Worm (Caenorhabditis elegans) whole organism, mixed stage, embryonic: ENCODE measurements around the gene swt-7.

Experiments used
- M03D4.4 ChIP-seq: sonication (generic microtip); optimal IDR thresholded peaks from 2 replicates; lab custom pipeline; 2017; ENCODE audit warnings: mild to moderate bottlenecking, missing genetic modification characterization, missing compliant biosample characterization
- bed-3 ChIP-seq: fragments of 200-800 bp; sonication (Bioruptor generic); optimal IDR thresholded peaks from 3 replicates; lab custom pipeline; 2018; ENCODE audit warnings: mild to moderate bottlenecking, missing genetic modification characterization, moderate library complexity, missing compliant biosample characterization
- blmp-1 ChIP-seq: fragments of 150-350 bp; optimal IDR thresholded peaks from 2 replicates; lab custom pipeline; 2014; ENCODE audit warnings: missing biosample characterization, missing genetic modification characterization
- ceh-39 ChIP-seq: fragments of 150-350 bp; optimal IDR thresholded peaks from 2 replicates; lab custom pipeline; 2014; ENCODE audit warnings: missing biosample characterization, missing genetic modification characterization
- ceh-43 ChIP-seq: fragments of 200-800 bp; sonication (Bioruptor generic); optimal IDR thresholded peaks from 2 replicates; lab custom pipeline; 2018; ENCODE audit warnings: mild to moderate bottlenecking, missing genetic modification characterization, moderate library complexity, missing compliant biosample characterization
- ceh-83 ChIP-seq: fragments of 200-800 bp; sonication (Bioruptor generic); optimal IDR thresholded peaks from 2 replicates; lab custom pipeline; 2018; ENCODE audit warnings: mild to moderate bottlenecking, missing genetic modification characterization, missing compliant biosample characterization
- cnd-1 ChIP-seq: fragments of 200-800 bp; sonication (Bioruptor generic); optimal IDR thresholded peaks from 2 replicates; lab custom pipeline; 2018; ENCODE audit warnings: mild to moderate bottlenecking, missing genetic modification characterization, missing compliant biosample characterization
- elt-1 ChIP-seq: sonication (generic microtip); optimal IDR thresholded peaks from 2 replicates; lab custom pipeline; 2017; ENCODE audit warnings: missing genetic modification characterization, mild to moderate bottlenecking, missing compliant biosample characterization, antibody characterized with exemption, moderate library complexity, borderline replicate concordance; ENCODE audit not compliant: insufficient read depth
- elt-3 ChIP-seq: fragments of 150-350 bp; optimal IDR thresholded peaks from 2 replicates; lab custom pipeline; 2014; ENCODE audit warnings: missing biosample characterization, missing genetic modification characterization
- flh-1 ChIP-seq: fragments of 200-800 bp; sonication (Bioruptor generic); optimal IDR thresholded peaks from 2 replicates; lab custom pipeline; 2018; ENCODE audit warnings: mild to moderate bottlenecking, missing genetic modification characterization, moderate library complexity, missing compliant biosample characterization
- ham-2 ChIP-seq: fragments of 200-800 bp; sonication (Bioruptor generic); optimal IDR thresholded peaks from 2 replicates; lab custom pipeline; 2018; ENCODE audit warnings: mild to moderate bottlenecking, missing genetic modification characterization, missing compliant biosample characterization
- hlh-1 ChIP-seq: fragments of 150-350 bp; optimal IDR thresholded peaks from 2 replicates; lab custom pipeline; 2014; ENCODE audit warnings: missing biosample characterization, missing genetic modification reagents, missing genetic modification characterization
- lin-13 ChIP-seq: fragments of 150-350 bp; optimal IDR thresholded peaks from 2 replicates; lab custom pipeline; 2014; ENCODE audit warnings: missing biosample characterization, missing genetic modification characterization
- lin-32 ChIP-seq: fragments of 200-800 bp; sonication (Bioruptor generic); optimal IDR thresholded peaks from 2 replicates; lab custom pipeline; 2018; ENCODE audit warnings: mild to moderate bottlenecking, missing genetic modification characterization, missing compliant biosample characterization
- lsy-2 ChIP-seq: fragments of 150-350 bp; optimal IDR thresholded peaks from 2 replicates; lab custom pipeline; 2014; ENCODE audit warnings: missing biosample characterization, missing genetic modification characterization
- mab-5 ChIP-seq: fragments of 150-350 bp; optimal IDR thresholded peaks from 2 replicates; lab custom pipeline; 2014; ENCODE audit warnings: missing biosample characterization, missing genetic modification characterization
- mls-2 ChIP-seq: sonication (generic microtip); optimal IDR thresholded peaks from 2 replicates; lab custom pipeline; 2016; ENCODE audit warnings: mild to moderate bottlenecking, missing genetic modification characterization, moderate library complexity, missing compliant biosample characterization
- nhr-12 ChIP-seq: fragments of 150-350 bp; optimal IDR thresholded peaks from 2 replicates; lab custom pipeline; 2014; ENCODE audit warnings: missing biosample characterization, missing genetic modification characterization
- nhr-2 ChIP-seq: fragments of 150-350 bp; optimal IDR thresholded peaks from 2 replicates; lab custom pipeline; 2014; ENCODE audit warnings: missing biosample characterization, missing genetic modification characterization
- nhr-237 ChIP-seq: fragments of 150-350 bp; optimal IDR thresholded peaks from 2 replicates; lab custom pipeline; 2014; ENCODE audit warnings: missing biosample characterization, missing genetic modification characterization
- nhr-76 ChIP-seq: sonication (generic microtip); optimal IDR thresholded peaks from 2 replicates; lab custom pipeline; 2017; ENCODE audit warnings: missing biosample characterization, missing genetic modification characterization
- pha-4 ChIP-seq: fragments of 150-350 bp; optimal IDR thresholded peaks from 2 replicates; lab custom pipeline; 2018; ENCODE audit warnings: missing biosample characterization, missing genetic modification reagents, missing genetic modification characterization
- sem-2 ChIP-seq: fragments of 200-800 bp; sonication (Bioruptor generic); optimal IDR thresholded peaks from 2 replicates; lab custom pipeline; 2018; ENCODE audit warnings: mild to moderate bottlenecking, missing genetic modification characterization, missing compliant biosample characterization
- snpc-4 ChIP-seq: fragments of 150-350 bp; optimal IDR thresholded peaks from 2 replicates; lab custom pipeline; 2014; ENCODE audit warnings: missing biosample characterization, missing genetic modification characterization
- sptf-1 ChIP-seq: sonication (generic microtip); optimal IDR thresholded peaks from 2 replicates; lab custom pipeline; 2017; ENCODE audit warnings: mild to moderate bottlenecking, missing genetic modification characterization, moderate library complexity, missing compliant biosample characterization
- tbx-8 ChIP-seq: fragments of 200-800 bp; sonication (Bioruptor generic); optimal IDR thresholded peaks from 2 replicates; lab custom pipeline; 2018; ENCODE audit warnings: mild to moderate bottlenecking, missing genetic modification characterization, moderate library complexity, missing compliant biosample characterization
- unc-120 ChIP-seq: sonication (generic microtip); optimal IDR thresholded peaks from 2 replicates; lab custom pipeline; 2017; ENCODE audit warnings: missing genetic modification characterization, missing compliant biosample characterization; ENCODE audit not compliant: poor library complexity, severe bottlenecking
- unc-39 ChIP-seq: fragments of 150-350 bp; optimal IDR thresholded peaks from 2 replicates; lab custom pipeline; 2014; ENCODE audit warnings: missing biosample characterization, missing genetic modification characterization
- unc-62 ChIP-seq: fragments of 150-350 bp; optimal IDR thresholded peaks from 2 replicates; lab custom pipeline; 2014; ENCODE audit warnings: missing biosample characterization, missing genetic modification reagents, missing genetic modification characterization
- zip-8 ChIP-seq: fragments of 150-350 bp; optimal IDR thresholded peaks from 2 replicates; lab custom pipeline; 2014; ENCODE audit warnings: missing biosample characterization, missing genetic modification characterization
- ztf-11 ChIP-seq: fragments of 150-350 bp; optimal IDR thresholded peaks from 2 replicates; lab custom pipeline; 2014; ENCODE audit warnings: missing biosample characterization, missing genetic modification characterization

Gene swt-7

ce11 chrV:5038449-5038848, 7.8 kb upstream of the swt-7 start:
- TF ChIP-seq nhr-12: no peak
- TF ChIP-seq elt-1: peak; percentile 53
- peak; percentile 4 for TF ChIP-seq nhr-2 (tag; lab: Kevin White, UChicago)

ce11 chrV:5036364-5036763, 5.7 kb upstream of the swt-7 start, which contains the start of gene K11D12.7:
Gene K11D12.7 (minus strand): TSS chrV:5036464.
- TF ChIP-seq pha-4 (tag; lab: Kevin White, UChicago) (no peak), ceh-83 (GFP tag; lab: Kevin White, UChicago) (no peak), mls-2 (tag; lab: Kevin White, UChicago) (no peak), lsy-2 (tag; lab: Kevin White, UChicago) (no peak), snpc-4 (tag; lab: Kevin White, UChicago) (no peak), nhr-2 (tag; lab: Kevin White, UChicago) (no peak), M03D4.4 (tag; lab: Kevin White, UChicago) (no peak), ztf-11 (tag; lab: Kevin White, UChicago) (no peak), sptf-1 (tag; lab: Kevin White, UChicago) (no peak), blmp-1 (tag; lab: Kevin White, UChicago) (no peak), bed-3 (GFP tag; lab: Kevin White, UChicago) (no peak), sem-2 (GFP tag; lab: Kevin White, UChicago) (no peak)

ce11 chrV:5035058-5035457, 4.4 kb upstream of the swt-7 start, which contains the start of gene K11D12.6:
Gene K11D12.6 (minus strand): TSS chrV:5035158.
- no peak for TF ChIP-seq unc-120 (tag; lab: Kevin White, UChicago)
- no peak for TF ChIP-seq nhr-2 (tag; lab: Kevin White, UChicago)
- TF ChIP-seq unc-62 (GFP tag; lab: Kevin White, UChicago): no peak
- no peak for TF ChIP-seq lin-32
- TF ChIP-seq mls-2 (tag; lab: Kevin White, UChicago): no peak
- TF ChIP-seq hlh-1 (tag; lab: Kevin White, UChicago): no peak
- TF ChIP-seq nhr-237 (tag; lab: Kevin White, UChicago): no peak
- no peak for TF ChIP-seq tbx-8 (GFP tag; lab: Kevin White, UChicago)
- no peak for TF ChIP-seq lin-13 (tag; lab: Kevin White, UChicago)
- no peak for TF ChIP-seq bed-3 (GFP tag; lab: Kevin White, UChicago)
- TF ChIP-seq ceh-43 (GFP tag; lab: Kevin White, UChicago): no peak
- no peak for TF ChIP-seq mab-5
- no peak for TF ChIP-seq nhr-12
- no peak for TF ChIP-seq elt-3 (tag; lab: Kevin White, UChicago)
- TF ChIP-seq unc-39: no peak
- no peak for TF ChIP-seq ham-2 (GFP tag; lab: Kevin White, UChicago)
- no peak for TF ChIP-seq blmp-1 (tag; lab: Kevin White, UChicago)
- TF ChIP-seq pha-4 (tag; lab: Kevin White, UChicago): no peak
- TF ChIP-seq flh-1 (GFP tag; lab: Kevin White, UChicago): no peak

ce11 chrV:5033099-5033498, 2.5 kb upstream of the swt-7 start, which contains the start of gene K11D12.13:
Gene K11D12.13 (plus strand): TSS chrV:5033399.
- TF ChIP-seq ztf-11 (tag; lab: Kevin White, UChicago): no peak
- TF ChIP-seq nhr-12: no peak

ce11 chrV:5032176-5032575, 1.6 kb upstream of the swt-7 start:
- TF ChIP-seq hlh-1 (tag; lab: Kevin White, UChicago): peak; percentile 29
- TF ChIP-seq mab-5: no peak

ce11 chrV:5031764-5032163, 1.1 kb upstream of the swt-7 start:
- TF ChIP-seq mab-5: no peak
- TF ChIP-seq elt-1: no peak
- TF ChIP-seq ceh-39 (tag; lab: Kevin White, UChicago): no peak
- TF ChIP-seq unc-62 (GFP tag; lab: Kevin White, UChicago): no peak
- TF ChIP-seq zip-8: no peak
- no peak for TF ChIP-seq cnd-1 (tag; lab: Kevin White, UChicago)
- TF ChIP-seq elt-3 (tag; lab: Kevin White, UChicago): no peak
- TF ChIP-seq nhr-76 (tag; lab: Kevin White, UChicago): no peak
- no peak for TF ChIP-seq ceh-43 (GFP tag; lab: Kevin White, UChicago)
- TF ChIP-seq pha-4 (tag; lab: Kevin White, UChicago): no peak
- TF ChIP-seq, all 35 proteins: peak for 0
